Worm (Caenorhabditis elegans) whole organism, L3 larva: Measurements from ENCODE around the gene C47D12.4.

Source experiments
- ama-1 ChIP-seq: fragments of 150-350 bp; optimal IDR thresholded peaks from 2 replicates; lab custom pipeline; 2018
- egl-27 ChIP-seq: sonication (generic microtip); optimal IDR thresholded peaks from 4 replicates; lab custom pipeline; 2017; ENCODE audit warnings: missing biosample characterization, missing genetic modification reagents, missing genetic modification characterization
- elt-1 ChIP-seq: fragments of 150-350 bp; optimal IDR thresholded peaks from 2 replicates; lab custom pipeline; 2014; ENCODE audit warnings: missing biosample characterization, missing genetic modification characterization
- nhr-237 ChIP-seq: fragments of 150-350 bp; optimal IDR thresholded peaks from 2 replicates; lab custom pipeline; 2014; ENCODE audit warnings: missing biosample characterization, missing genetic modification characterization
- tbx-2 ChIP-seq: sonication (generic microtip); optimal IDR thresholded peaks from 2 replicates; lab custom pipeline; 2016; ENCODE audit warnings: mild to moderate bottlenecking, missing genetic modification characterization, missing compliant biosample characterization

ce11 chrII:11645383-11645782 lies 36.2 kb upstream of the C47D12.4 start:
- TF ChIP-seq ama-1 (lab: Kevin White, UChicago), result no peak
- TF ChIP-seq tbx-2 (tag; lab: Kevin White, UChicago), result no peak
- no peak for TF ChIP-seq egl-27 (tag; lab: Kevin White, UChicago)
- no peak for TF ChIP-seq elt-1 (tag; lab: Kevin White, UChicago)
- TF ChIP-seq nhr-237, result no peak
